Fruit fly (Drosophila melanogaster): ENCODE measurements around the gene Pomp.

Pomp gene

dm6 chr2L:20829755-20830396 lies 42.4 kb downstream of the Pomp start (continued):
- TF ChIP-seq CG13624 (GFP tag; optimal IDR thresholded peaks at IDR 0.05) (no peak), her (GFP tag; optimal IDR thresholded peaks at IDR 0.05) (no peak), B-H2 (GFP tag; optimal IDR thresholded peaks at IDR 0.05) (peak; percentile 45), pum (GFP tag; optimal IDR thresholded peaks at IDR 0.05) (no peak), CG32772 (GFP tag; IDR thresholded peaks at IDR 0.05) (no peak), CG11695 (GFP tag; IDR thresholded peaks at IDR 0.05) (0 out of 3 replicates have a peak, but pooled peaks have one; percentile 9), CG4730 (GFP tag; IDR thresholded peaks at IDR 0.05) (no peak), CG3163 (GFP tag; optimal IDR thresholded peaks at IDR 0.05) (peak; percentile 86), pnt (GFP tag; optimal IDR thresholded peaks at IDR 0.05) (no peak), Mrtf (GFP tag; IDR thresholded peaks at IDR 0.05) (no peak), Gsc (GFP tag; IDR thresholded peaks at IDR 0.05) (no peak), CG15269 (tag; optimal IDR thresholded peaks at IDR 0.05) (peak; percentile 5), CG3995 (GFP tag; optimal IDR thresholded peaks at IDR 0.05) (no peak), Sox100B (GFP tag; optimal IDR thresholded peaks at IDR 0.05) (no peak), CG10959 (GFP tag; IDR thresholded peaks at IDR 0.05) (no peak)

dm6 chr2L:20831060-20831459 lies 43.6 kb downstream of the Pomp start, which contains the start of gene CG31674:
TSS of gene CG31674 (plus strand) at chr2L:20831262.
- TF ChIP-seq CG13296 (GFP tag; optimal IDR thresholded peaks at IDR 0.05) = peak; percentile 61
- TF ChIP-seq Nf-YC (tag; optimal IDR thresholded peaks at IDR 0.05) = peak; percentile 31
- TF ChIP-seq CG2120 (GFP tag; optimal IDR thresholded peaks at IDR 0.05) = peak; percentile 0
- no peak for TF ChIP-seq ssp (GFP tag; IDR thresholded peaks at IDR 0.05)
- TF ChIP-seq NFAT (GFP tag; IDR thresholded peaks at IDR 0.05) = peak; percentile 13; the same call in 1 of the 2 replicates
- peak; percentile 51 for TF ChIP-seq vvl (GFP tag; IDR thresholded peaks at IDR 0.05)
- TF ChIP-seq CG7839 (tag; optimal IDR thresholded peaks at IDR 0.05) = peak; percentile 20
- peak; percentile 23; the same call in 1 of the 2 replicates for TF ChIP-seq CG32532 (GFP tag; IDR thresholded peaks at IDR 0.05)
- peak; percentile 20 for TF ChIP-seq CG17359 (tag; optimal IDR thresholded peaks at IDR 0.05)
- TF ChIP-seq CG15514 (GFP tag; optimal IDR thresholded peaks at IDR 0.05) = peak; percentile 11
- peak; percentile 61 for TF ChIP-seq CG34376 (GFP tag; optimal IDR thresholded peaks at IDR 0.05)
- TF ChIP-seq Med (GFP tag) = peak; percentile 90
- TF ChIP-seq CG16815 (GFP tag; optimal IDR thresholded peaks at IDR 0.05) = no peak
- TF ChIP-seq gcm2 (GFP tag; optimal IDR thresholded peaks at IDR 0.05) = no peak
- TF ChIP-seq CG8290 (GFP tag; optimal IDR thresholded peaks at IDR 0.05) = no peak
- TF ChIP-seq CG8290 (tag; optimal IDR thresholded peaks at IDR 0.05) = peak in 1 of 2 experiments; percentile 19
- peak; percentile 47 to 81 for TF ChIP-seq Trl (optimal IDR thresholded peaks at IDR 0.05)
- TF ChIP-seq Trl (GFP tag; optimal IDR thresholded peaks at IDR 0.05) = no peak
- TF ChIP-seq chinmo (GFP tag; IDR thresholded peaks at IDR 0.05; ENCODE audit: partially characterized antibody) = peak; percentile 94; the same call in 2 of the 4 replicates
- TF ChIP-seq CG2199 (GFP tag; IDR thresholded peaks at IDR 0.05) = peak; percentile 64; the same call in 1 of the 3 replicates
- peak; percentile 21 for TF ChIP-seq CG3281 (GFP tag; optimal IDR thresholded peaks at IDR 0.05)
- no peak for TF ChIP-seq trh (GFP tag; optimal IDR thresholded peaks at IDR 0.05)
- TF ChIP-seq CG11696 (GFP tag; IDR thresholded peaks at IDR 0.05) = peak; percentile 33; the same call in 1 of the 2 replicates
- TF ChIP-seq Rfx (GFP tag; IDR thresholded peaks at IDR 0.05) = peak; percentile 21; the same call in 1 of the 2 replicates
- no peak for TF ChIP-seq Dp (GFP tag; optimal IDR thresholded peaks at IDR 0.05)
- peak in 1 of 2 experiments; percentile 62 for TF ChIP-seq Pdp1 (GFP tag; optimal IDR thresholded peaks at IDR 0.05)
- peak in 1 of 2 experiments; percentile 59 for TF ChIP-seq eve (GFP tag; optimal IDR thresholded peaks at IDR 0.05)
- TF ChIP-seq Fer1 (GFP tag; optimal IDR thresholded peaks at IDR 0.05) = peak; percentile 24
- no peak for TF ChIP-seq NfI (GFP tag; optimal IDR thresholded peaks at IDR 0.05)
- TF ChIP-seq CG5180 (GFP tag; optimal IDR thresholded peaks at IDR 0.05) = peak; percentile 23
- TF ChIP-seq zen2 (GFP tag; IDR thresholded peaks at IDR 0.05; ENCODE audit: partially characterized antibody) = peak; percentile 30; the same call in 1 of the 3 replicates
- peak; percentile 35 for TF ChIP-seq caup (GFP tag; optimal IDR thresholded peaks at IDR 0.05; ENCODE audit: severe bottlenecking)
- no peak for TF ChIP-seq CG10979 (tag; optimal IDR thresholded peaks at IDR 0.05)
- TF ChIP-seq fd96Cb (tag; optimal IDR thresholded peaks at IDR 0.05) = no peak
- peak; percentile 51 for TF ChIP-seq Jarid2 (GFP tag; optimal IDR thresholded peaks at IDR 0.05)
